Fruit fly (Drosophila melanogaster) S2 (cell line): ENCODE measurements around the gene Cyp4ac3.

Experiments
- CG8478 ChIP-seq: fragments of >200 bp; optimal IDR thresholded peaks from 2 replicates; lab custom pipeline; 2018
- CTCF ChIP-seq, 2 experiments: fragments of >200 bp; optimal IDR thresholded peaks; 2 replicates each; lab custom pipeline; 2018

Gene Cyp4ac3

DNA sequence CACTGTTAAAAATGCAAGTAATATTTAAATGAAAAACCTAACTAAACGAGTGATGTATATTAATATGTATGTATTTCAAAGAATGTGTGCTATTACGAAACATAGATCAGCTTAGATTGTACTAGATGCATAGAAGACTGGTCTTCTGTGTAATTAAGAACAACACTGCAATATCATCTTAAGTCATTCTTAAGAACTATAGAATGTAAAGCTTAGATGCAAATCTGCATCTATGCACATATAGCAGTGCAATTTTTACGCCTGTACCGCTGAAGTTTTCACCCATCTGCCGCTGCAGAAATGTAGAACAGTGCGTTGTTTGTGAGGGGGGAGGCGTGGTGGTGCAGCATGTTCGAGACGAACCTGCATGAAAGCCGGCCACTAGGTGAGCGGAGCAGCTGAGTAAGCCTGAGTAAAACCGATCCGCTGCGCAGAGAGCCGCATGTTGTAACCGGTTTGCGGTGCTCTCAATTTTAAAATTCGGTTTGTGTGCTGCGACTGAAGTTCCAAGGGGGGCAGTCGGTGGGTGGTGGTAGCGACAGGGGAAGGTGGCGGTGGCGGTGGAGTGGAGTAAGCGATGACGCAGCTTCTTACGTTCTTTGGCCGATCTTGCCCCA, 28.5 kb downstream of the Cyp4ac3 start:
- TF ChIP-seq CG8478 (no peak), CTCF (optimal IDR thresholded peaks at IDR 0.05; lab: Kevin White, UChicago) (no peak)

DNA sequence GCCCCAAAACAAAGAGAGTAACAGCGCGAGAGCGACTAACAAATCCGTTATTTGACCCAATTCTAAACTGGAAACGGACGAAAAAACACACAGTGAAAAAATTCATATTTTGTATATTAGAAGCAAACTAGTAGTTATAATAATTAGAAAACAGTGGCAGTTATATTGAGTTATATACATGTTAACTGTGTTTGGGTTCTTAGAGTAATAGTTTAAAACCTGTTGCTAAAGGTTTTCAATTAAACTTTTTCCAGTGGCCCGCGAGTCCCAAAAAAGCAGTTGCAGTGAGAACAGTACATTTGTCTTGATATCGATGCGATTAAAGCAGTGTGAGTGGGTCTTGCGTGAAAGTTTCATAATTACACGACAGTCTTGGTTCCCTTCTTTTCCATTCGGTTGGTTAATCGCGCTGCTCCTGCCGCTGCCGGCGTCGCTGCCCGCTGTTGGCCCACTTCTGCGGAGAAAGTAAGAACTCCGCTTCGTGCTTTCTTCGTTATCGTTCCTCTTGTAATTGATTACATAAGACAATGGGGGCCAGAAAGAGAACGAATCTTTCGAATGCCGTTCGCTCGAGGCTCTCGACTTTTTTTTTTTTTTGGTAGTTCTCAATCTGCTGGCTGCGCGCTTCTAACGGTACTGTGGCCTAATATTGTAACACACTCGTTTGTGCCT, 29.1 kb downstream of the Cyp4ac3 start:
- no peak for TF ChIP-seq CG8478
- TF ChIP-seq CTCF (optimal IDR thresholded peaks at IDR 0.05; lab: Kevin White, UChicago), result no peak

DNA sequence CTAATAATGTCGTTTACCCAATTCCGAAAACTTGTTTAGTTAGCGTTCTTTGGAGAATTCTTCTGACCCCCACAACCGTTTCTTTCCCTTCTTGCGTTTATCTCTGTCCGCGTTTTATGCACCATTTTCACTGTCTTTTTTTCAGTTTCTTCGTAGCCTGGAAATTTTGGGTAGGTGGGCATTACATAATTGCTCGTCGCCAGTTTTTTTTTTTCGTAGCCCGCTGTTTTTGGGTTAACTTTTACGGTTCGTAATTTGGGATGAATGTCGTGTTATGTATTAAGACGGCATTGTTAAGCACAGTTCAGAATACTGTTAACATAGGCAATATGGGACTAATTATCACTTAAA, 29.6 kb downstream of the Cyp4ac3 start:
- TF ChIP-seq CG8478 (no peak), CTCF (optimal IDR thresholded peaks at IDR 0.05; lab: Kevin White, UChicago) (no peak)

DNA sequence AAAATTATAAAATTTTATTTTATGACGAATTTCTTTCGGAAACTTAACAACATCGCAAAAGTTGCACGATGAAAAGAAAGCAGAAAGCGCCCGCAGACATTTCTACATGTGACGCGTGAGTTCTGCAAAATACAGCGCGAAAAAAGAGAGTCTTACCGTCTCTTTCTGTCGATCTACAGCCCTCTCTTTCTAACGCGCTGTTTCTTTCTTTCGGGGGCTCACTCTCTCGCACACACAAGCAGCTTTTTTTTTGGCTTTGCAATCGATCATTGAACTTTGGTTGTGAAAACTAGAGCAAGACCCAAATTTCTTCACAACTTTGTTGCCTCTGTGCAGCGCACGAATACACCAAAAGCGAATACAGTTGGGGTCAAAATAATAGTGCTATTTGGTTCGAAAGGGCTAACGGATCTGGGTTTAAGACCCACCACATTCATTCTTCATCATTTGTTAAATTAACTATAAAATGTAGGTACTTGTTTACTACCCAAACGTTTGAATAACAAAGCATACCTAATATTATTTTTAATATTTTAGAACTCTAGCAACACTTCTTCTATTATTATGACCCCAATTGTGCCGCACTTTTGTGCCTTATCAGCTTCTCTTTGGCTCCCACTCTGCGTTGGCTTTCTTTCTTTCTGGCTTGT, 30.8 kb downstream of the Cyp4ac3 start:
- TF ChIP-seq CG8478, result no peak
- TF ChIP-seq CTCF (optimal IDR thresholded peaks at IDR 0.05; lab: Kevin White, UChicago), result no peak

DNA sequence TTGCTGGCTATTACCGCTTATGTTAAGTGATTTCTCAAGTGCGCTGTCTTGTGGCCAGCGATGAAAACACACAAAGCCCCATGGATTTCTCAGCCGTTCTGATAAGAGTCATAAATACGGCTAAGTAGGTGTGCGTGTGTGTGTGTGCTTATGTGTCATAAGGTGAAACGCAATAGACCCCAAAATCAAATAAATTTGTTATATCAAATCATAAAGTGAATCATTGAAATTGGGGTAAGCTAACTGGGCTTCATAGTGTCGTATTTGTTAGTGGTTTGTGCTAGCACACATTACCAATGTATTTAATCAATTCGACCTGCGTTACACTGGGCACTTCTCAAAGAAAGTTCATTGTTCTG, 31.3 kb downstream of the Cyp4ac3 start:
- no peak for TF ChIP-seq CG8478
- no peak for TF ChIP-seq CTCF (optimal IDR thresholded peaks at IDR 0.05; lab: Kevin White, UChicago)

DNA sequence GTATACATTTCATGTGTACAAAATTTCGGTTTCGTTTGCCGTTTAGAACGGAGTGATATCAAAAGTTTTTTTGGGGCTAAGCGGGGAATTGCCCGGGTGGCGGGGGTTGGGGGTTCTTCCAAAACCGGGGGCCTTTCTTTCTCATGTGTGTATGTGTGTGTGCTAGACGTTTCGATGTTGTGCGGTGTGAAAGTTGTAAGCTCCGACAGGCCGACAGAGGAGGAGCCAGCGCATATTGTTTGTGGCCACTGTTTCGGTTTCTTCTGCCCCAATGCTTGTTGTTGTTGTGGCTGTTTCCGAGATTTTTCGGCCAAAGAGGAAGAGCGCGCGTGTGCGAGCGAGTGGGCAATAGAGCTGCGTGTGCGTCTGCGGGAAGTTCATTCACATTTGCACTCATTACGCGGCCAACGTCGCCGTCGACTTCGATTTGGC, 32.0 kb downstream of the Cyp4ac3 start:
- TF ChIP-seq CTCF (optimal IDR thresholded peaks at IDR 0.05; lab: Kevin White, UChicago) (no peak), CG8478 (no peak)

DNA sequence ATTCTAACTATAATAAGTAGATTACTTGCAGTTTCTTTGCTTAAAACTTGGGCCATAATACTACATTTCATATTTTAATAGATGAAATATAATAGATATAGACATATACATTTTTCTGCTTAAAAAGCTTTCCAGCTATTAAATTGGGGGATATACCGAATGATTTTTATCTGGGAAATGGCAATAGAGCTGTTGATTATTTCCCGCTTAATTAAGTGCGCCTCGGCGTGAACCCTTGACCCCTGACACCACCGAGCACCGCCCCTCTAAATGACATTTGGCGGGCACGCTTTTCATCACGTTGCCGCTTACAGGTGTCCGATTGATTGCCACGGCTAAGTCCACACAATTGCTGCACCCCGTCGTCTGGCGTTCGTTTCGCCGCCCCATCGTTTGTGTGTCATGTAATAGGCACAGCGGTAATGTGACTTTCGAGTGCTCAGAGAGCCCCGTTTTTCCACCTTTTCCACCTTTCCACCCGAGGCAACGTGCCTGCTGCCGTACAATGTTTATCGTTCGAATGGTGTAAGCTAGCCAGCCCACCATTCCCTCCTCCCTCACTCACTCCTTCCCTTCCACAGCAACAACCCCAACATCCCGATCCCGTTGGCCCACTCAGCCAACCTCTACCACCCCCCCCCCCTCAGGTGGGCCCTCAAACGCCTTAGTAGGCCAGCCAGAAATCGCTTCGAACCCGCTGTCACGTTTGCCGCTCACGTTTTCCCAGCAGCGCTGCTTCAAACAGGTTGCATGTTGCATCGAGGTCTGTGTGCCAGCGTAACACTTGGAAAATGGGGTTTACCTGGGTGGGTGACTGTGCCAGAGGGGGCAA, 32.7 kb downstream of the Cyp4ac3 start:
- TF ChIP-seq CG8478 (no peak), CTCF (optimal IDR thresholded peaks at IDR 0.05; lab: Kevin White, UChicago) (no peak)

DNA sequence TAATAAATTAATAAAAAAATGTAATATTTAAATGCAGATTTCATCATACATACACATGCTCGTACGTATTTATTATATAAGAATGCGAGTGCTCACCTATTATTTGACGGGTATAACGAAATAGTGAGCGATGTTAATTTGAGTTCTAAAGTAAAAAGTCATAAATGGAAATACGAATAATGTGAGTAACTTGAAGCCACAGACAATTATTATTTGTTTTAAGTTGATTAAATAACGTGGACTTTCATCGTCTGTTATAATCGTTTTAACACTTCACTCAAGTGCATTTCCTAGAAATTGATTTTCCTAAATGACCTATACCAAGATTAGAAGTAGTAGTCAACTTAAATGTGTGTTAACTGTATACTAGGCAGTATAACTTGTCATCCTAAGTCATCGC, 34.0 kb downstream of the Cyp4ac3 start:
- TF ChIP-seq CTCF (optimal IDR thresholded peaks at IDR 0.05; lab: Kevin White, UChicago), result no peak
- TF ChIP-seq CG8478, result no peak

DNA sequence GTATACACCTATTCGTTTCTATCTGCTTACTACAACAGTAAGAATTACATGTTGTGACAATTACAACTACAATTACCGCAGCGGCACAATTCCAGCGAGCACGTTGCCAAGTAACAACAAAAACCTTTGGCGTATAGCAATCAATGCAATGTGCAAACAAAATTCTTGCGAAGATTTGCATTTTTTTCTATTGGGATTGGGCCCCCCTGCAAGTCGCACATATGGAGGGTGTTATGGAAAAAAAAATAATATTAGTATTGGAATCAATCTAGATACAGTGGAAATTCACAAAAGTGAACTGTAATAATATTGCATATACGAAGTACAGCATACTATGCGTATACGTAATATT, 34.4 kb downstream of the Cyp4ac3 start:
- no peak for TF ChIP-seq CG8478
- TF ChIP-seq CTCF (optimal IDR thresholded peaks at IDR 0.05; lab: Kevin White, UChicago), result no peak

DNA sequence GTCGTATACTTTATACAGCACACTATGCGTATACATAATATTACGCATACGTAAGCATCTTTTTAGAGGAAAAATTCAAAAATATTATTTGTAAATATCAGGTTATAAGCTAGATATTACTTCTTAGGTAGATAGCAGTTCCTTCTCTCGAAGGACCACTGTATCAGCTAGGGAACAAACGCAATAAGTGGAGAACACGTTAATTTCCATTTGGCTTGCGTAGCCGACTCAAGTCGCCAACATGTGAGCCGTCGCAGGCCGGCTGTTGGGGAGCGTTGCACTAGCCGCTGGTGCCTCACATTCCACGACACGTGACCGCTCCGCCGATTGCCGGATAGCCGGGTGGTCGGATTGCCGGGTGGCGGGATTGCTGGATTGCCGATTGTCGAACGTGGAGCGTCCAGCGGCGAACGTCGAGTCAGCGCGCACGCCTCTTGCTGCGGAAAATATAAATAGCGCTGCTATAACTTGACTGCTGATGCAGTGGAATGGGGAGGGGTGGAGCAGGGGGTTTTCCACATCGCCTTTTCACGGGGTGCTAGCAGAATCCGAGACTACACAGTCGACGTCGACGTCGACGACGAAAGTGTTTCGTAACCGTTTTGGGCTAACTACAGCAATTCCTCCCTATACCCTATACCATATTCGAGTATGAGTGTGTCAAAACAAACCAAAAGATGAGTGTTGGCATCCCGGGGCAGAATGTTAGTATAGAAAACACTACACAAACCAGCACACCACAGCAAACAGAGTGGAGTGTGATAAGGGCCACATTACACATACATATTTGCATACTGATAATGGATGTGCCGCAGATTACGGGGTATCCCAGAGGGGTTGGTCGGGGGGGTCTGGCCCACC, 35.0 kb downstream of the Cyp4ac3 start:
- TF ChIP-seq CG8478 (no peak), CTCF (optimal IDR thresholded peaks at IDR 0.05; lab: Kevin White, UChicago) (no peak)

DNA sequence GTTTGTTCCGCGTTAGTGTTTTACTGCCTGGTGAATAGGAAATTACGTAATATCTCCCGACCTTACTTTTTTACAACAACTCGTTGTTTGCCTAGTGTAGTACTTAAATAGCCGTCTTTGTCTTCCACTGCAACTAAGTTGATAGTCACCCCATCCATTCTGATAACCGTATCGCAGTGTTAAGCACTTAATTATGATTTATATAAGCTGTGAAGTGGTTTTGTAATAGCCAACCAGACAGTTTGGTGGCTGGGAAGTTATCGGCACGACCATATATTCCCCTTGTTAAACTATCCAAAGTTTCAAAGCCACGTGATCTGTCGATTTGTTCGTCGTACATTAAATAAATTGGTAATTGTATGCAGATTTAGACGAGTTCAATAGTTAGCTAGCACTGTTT, 36.1 kb downstream of the Cyp4ac3 start:
- no peak for TF ChIP-seq CG8478
- TF ChIP-seq CTCF (optimal IDR thresholded peaks at IDR 0.05; lab: Kevin White, UChicago), result no peak

DNA sequence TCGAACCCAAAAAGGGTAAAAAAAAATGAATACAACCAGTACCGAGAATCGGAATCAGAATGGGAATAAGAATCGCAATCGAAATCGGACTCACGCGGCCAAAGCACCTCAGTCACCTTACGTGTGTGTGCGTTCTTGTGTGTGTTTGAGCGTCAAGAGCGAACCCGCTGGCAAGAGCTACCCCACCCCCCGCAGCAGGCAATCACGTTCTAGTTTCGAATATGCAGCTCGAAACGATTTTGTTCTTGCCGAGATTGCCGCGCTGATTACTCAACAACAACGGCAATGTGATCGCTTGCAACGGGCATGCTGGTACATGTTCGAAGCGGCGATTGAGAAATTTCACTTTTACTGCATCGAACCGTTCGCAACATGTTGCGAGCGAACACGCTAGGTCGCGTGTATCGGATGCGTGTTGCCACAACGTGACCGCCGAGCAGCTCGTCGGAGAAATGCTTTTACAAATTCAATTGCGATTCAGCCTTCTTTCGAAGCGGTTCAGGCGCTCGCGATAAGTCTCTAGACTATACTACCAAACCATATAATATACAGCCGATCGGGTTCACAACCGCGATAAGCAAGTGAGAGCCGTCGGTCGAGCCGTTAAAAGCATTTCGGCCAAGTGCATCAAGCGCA, 37.1 kb downstream of the Cyp4ac3 start:
- no peak for TF ChIP-seq CG8478
- TF ChIP-seq CTCF (optimal IDR thresholded peaks at IDR 0.05; lab: Kevin White, UChicago), result peak in 1 of 2 experiments; percentile 14

DNA sequence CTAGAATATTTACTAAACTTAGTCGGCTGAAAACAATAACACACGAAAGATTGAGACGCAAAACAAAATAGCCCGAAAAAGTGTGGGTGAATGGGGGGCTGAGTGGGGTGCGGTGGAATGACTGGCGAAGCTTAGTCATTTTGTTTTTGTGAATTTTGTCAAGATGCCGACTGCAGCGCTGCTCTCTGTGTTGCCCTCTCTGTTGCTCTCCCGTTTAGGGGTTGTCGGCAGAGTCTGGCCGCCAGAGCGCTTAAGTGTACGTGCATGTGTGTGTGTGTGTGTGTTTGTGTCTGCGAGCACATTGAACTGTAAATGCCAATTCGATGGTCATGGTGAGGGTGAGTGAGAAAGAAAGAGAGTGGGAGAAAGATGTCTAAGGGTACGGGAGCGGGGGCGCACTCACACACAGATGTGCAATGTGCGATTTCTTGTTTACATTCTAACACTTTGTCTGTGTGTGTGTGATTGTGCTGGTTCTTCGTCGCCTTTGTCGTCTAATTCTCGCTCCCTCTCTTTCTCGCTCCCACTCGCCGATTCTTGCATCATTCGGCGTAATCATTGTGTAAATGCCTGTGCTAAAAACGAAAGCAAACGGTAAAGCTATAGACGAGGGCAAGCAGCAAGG, 38.2 kb downstream of the Cyp4ac3 start:
- TF ChIP-seq CTCF (optimal IDR thresholded peaks at IDR 0.05; lab: Kevin White, UChicago), result peak in 1 of 2 experiments; percentile 29
- TF ChIP-seq CG8478, result no peak

DNA sequence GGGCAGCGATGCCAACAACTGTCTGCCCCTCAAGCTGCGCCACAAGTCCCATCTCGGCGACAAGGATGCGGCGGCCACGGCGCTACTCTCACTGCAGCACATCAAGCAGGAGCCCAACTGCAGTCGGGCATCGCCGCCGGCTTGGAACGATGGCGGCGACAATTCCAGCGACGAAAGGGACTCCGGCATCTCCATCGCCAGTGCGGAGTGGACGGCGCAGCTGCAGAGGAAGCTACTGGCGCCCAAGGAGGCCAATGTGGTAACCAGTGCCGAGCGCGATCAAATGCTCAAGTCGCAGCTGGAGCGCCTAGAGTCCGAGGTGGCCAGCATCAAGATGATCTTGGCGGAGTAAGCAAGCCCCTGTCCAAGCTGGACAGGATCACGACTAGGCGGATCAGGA, 41.1 kb downstream of the Cyp4ac3 start:
- TF ChIP-seq CTCF (optimal IDR thresholded peaks at IDR 0.05; lab: Kevin White, UChicago) (no peak), CG8478 (no peak)
